Fruit fly (Drosophila melanogaster) whole organism, embryonic: ENCODE results near the gene CG8112.

Experiments
- ATbp ChIP-seq: fragments of 200-800 bp; sonication (Bioruptor generic); optimal IDR thresholded peaks from 2 replicates; lab custom pipeline; 2017; ENCODE audit warnings: missing biosample characterization, mild to moderate bottlenecking, missing genetic modification characterization, missing genetic modification reagents
- Adf1 ChIP-seq: fragments of 200-800 bp; sonication (Bioruptor generic); IDR thresholded peaks from 2 replicates; pipeline ENCODE4 v1.3.6; 2022; ENCODE audit warnings: missing biosample characterization, missing genetic modification characterization
- B-H2 ChIP-seq: fragments of 200-800 bp; sonication (Bioruptor generic); optimal IDR thresholded peaks from 2 replicates; lab custom pipeline; 2018; ENCODE audit warnings: missing biosample characterization, mild to moderate bottlenecking, missing genetic modification characterization
- Bgb ChIP-seq: fragments of 200-800 bp; sonication (Bioruptor generic); IDR thresholded peaks from 2 replicates; pipeline ENCODE4 v1.3.6; 2022; ENCODE audit warnings: missing biosample characterization, missing genetic modification characterization; ENCODE audit not compliant: partially characterized antibody
- CG10147 ChIP-seq: fragments of 200-800 bp; sonication (Bioruptor generic); optimal IDR thresholded peaks from 2 replicates; lab custom pipeline; 2019; ENCODE audit warnings: missing biosample characterization, mild to moderate bottlenecking, missing genetic modification characterization, moderate library complexity
- CG10267 ChIP-seq: fragments of 200-800 bp; sonication (Bioruptor generic); optimal IDR thresholded peaks from 2 replicates; lab custom pipeline; 2018; ENCODE audit warnings: missing biosample characterization, mild to moderate bottlenecking, missing genetic modification characterization, moderate library complexity
- CG10654 ChIP-seq: fragments of 200-800 bp; sonication (Bioruptor generic); optimal IDR thresholded peaks from 2 replicates; lab custom pipeline; 2016; ENCODE audit warnings: missing biosample characterization, missing genetic modification characterization
- CG12155 ChIP-seq: fragments of 200-800 bp; sonication (Bioruptor generic); optimal IDR thresholded peaks from 3 replicates; lab custom pipeline; 2016; ENCODE audit warnings: missing biosample characterization, missing genetic modification characterization
- CG12769 ChIP-seq: fragments of 200-800 bp; sonication (Bioruptor generic); optimal IDR thresholded peaks from 2 replicates; lab custom pipeline; 2019; ENCODE audit warnings: missing biosample characterization, mild to moderate bottlenecking, missing genetic modification characterization, moderate library complexity
- CG16813 ChIP-seq: fragments of 200-800 bp; sonication (Bioruptor generic); IDR thresholded peaks from 3 replicates; pipeline ENCODE4 v1.3.6; 2022; ENCODE audit warnings: missing biosample characterization, missing genetic modification characterization; ENCODE audit not compliant: partially characterized antibody
- CG17612 ChIP-seq: fragments of 200-800 bp; sonication (Bioruptor generic); IDR thresholded peaks from 2 replicates; pipeline ENCODE4 v1.3.6; 2022; ENCODE audit warnings: missing biosample characterization, missing genetic modification characterization
- CG18599 ChIP-seq: fragments of 200-800 bp; sonication (Bioruptor generic); optimal IDR thresholded peaks from 3 replicates; lab custom pipeline; 2017; ENCODE audit warnings: missing biosample characterization, missing genetic modification characterization, mild to moderate bottlenecking, moderate library complexity, missing genetic modification reagents
- CG30020 ChIP-seq: fragments of 200-800 bp; optimal IDR thresholded peaks from 2 replicates; lab custom pipeline; 2019; ENCODE audit warnings: missing biosample characterization, mild to moderate bottlenecking, missing genetic modification characterization, moderate library complexity
- CG34224 ChIP-seq: fragments of 200-800 bp; sonication (Bioruptor generic); IDR thresholded peaks from 3 replicates; pipeline ENCODE4 v1.3.6; 2022; ENCODE audit warnings: missing biosample characterization, missing genetic modification characterization; ENCODE audit not compliant: partially characterized antibody
- CG34422 ChIP-seq: fragments of 200-800 bp; sonication (Bioruptor generic); IDR thresholded peaks from 3 replicates; pipeline ENCODE4 v1.3.6; 2022; ENCODE audit warnings: missing biosample characterization, missing genetic modification characterization
- CG4328 ChIP-seq: fragments of 200-800 bp; sonication (Bioruptor generic); optimal IDR thresholded peaks from 3 replicates; lab custom pipeline; 2017; ENCODE audit warnings: missing biosample characterization, missing genetic modification reagents, missing genetic modification characterization
- CG4424 ChIP-seq: fragments of 200-800 bp; sonication (Bioruptor generic); optimal IDR thresholded peaks from 3 replicates; lab custom pipeline; 2016; ENCODE audit warnings: missing biosample characterization, missing genetic modification characterization
- CG4617 ChIP-seq: fragments of 200-800 bp; sonication (Bioruptor generic); optimal IDR thresholded peaks from 3 replicates; lab custom pipeline; 2016; ENCODE audit warnings: missing biosample characterization, missing genetic modification characterization, borderline replicate concordance
- CG7987 ChIP-seq: fragments of 200-800 bp; sonication (Bioruptor generic); optimal IDR thresholded peaks from 2 replicates; lab custom pipeline; 2018; ENCODE audit warnings: missing biosample characterization, mild to moderate bottlenecking, missing genetic modification characterization, moderate library complexity
- CG8089 ChIP-seq: fragments of 200-800 bp; sonication (Bioruptor generic); optimal IDR thresholded peaks from 3 replicates; lab custom pipeline; 2016; ENCODE audit warnings: missing biosample characterization, missing genetic modification characterization
- CG8924 ChIP-seq: fragments of 200-800 bp; optimal IDR thresholded peaks from 3 replicates; lab custom pipeline; 2019; ENCODE audit warnings: missing biosample characterization, mild to moderate bottlenecking, missing genetic modification characterization, moderate library complexity
- Dip3 ChIP-seq: fragments of 200-800 bp; sonication (Bioruptor generic); optimal IDR thresholded peaks from 3 replicates; lab custom pipeline; 2016; ENCODE audit warnings: missing biosample characterization, missing genetic modification characterization
- Ets97D ChIP-seq: fragments of 200-800 bp; sonication (Bioruptor generic); optimal IDR thresholded peaks from 3 replicates; lab custom pipeline; 2016; ENCODE audit warnings: missing biosample characterization, missing genetic modification characterization
- Fer2 ChIP-seq: fragments of 200-800 bp; sonication (Bioruptor generic); optimal IDR thresholded peaks from 2 replicates; lab custom pipeline; 2018; ENCODE audit warnings: missing biosample characterization, mild to moderate bottlenecking, missing genetic modification characterization, moderate library complexity
- Hmr ChIP-seq: fragments of 200-800 bp; sonication (Bioruptor generic); optimal IDR thresholded peaks from 3 replicates; lab custom pipeline; 2017; ENCODE audit warnings: mild to moderate bottlenecking, missing biosample characterization, missing genetic modification reagents, missing genetic modification characterization
- Hr3 ChIP-seq: fragments of 200-800 bp; sonication (Bioruptor generic); optimal IDR thresholded peaks from 3 replicates; lab custom pipeline; 2016; ENCODE audit warnings: missing biosample characterization, missing genetic modification characterization
- Max ChIP-seq: fragments of 200-800 bp; sonication (Bioruptor generic); optimal IDR thresholded peaks from 2 replicates; lab custom pipeline; 2016; ENCODE audit warnings: missing biosample characterization, mild to moderate bottlenecking, missing genetic modification characterization
- Meics ChIP-seq: fragments of 200-800 bp; sonication (Bioruptor generic); optimal IDR thresholded peaks from 2 replicates; lab custom pipeline; 2017; ENCODE audit warnings: missing biosample characterization, mild to moderate bottlenecking, missing genetic modification characterization
- PHDP ChIP-seq: fragments of 200-800 bp; sonication (Bioruptor generic); optimal IDR thresholded peaks from 3 replicates; lab custom pipeline; 2018; ENCODE audit warnings: missing biosample characterization, mild to moderate bottlenecking, missing genetic modification characterization, moderate library complexity
- Ptx1 ChIP-seq: fragments of 200-800 bp; sonication (Bioruptor generic); IDR thresholded peaks from 2 replicates; pipeline ENCODE4 v1.3.6; 2022; ENCODE audit warnings: missing biosample characterization, missing genetic modification characterization
- Sin3A ChIP-seq: fragments of >200 bp; optimal IDR thresholded peaks from 2 replicates; lab custom pipeline; 2018
- Xrp1 ChIP-seq: fragments of 200-800 bp; sonication (Bioruptor generic); IDR thresholded peaks from 2 replicates; pipeline ENCODE4 v1.3.6; 2022; ENCODE audit warnings: missing biosample characterization, missing genetic modification characterization
- YL-1 ChIP-seq: fragments of 200-800 bp; sonication (Bioruptor generic); optimal IDR thresholded peaks from 3 replicates; lab custom pipeline; 2017; ENCODE audit warnings: missing biosample characterization, mild to moderate bottlenecking, missing genetic modification characterization
- amos ChIP-seq: fragments of 200-800 bp; sonication (Bioruptor generic); IDR thresholded peaks from 2 replicates; pipeline ENCODE4 v1.3.6; 2022; ENCODE audit warnings: missing biosample characterization, missing genetic modification characterization; ENCODE audit not compliant: partially characterized antibody
- ase ChIP-seq: fragments of 200-800 bp; sonication (Bioruptor generic); IDR thresholded peaks from 3 replicates; pipeline ENCODE4 v1.3.6; 2022; ENCODE audit warnings: missing biosample characterization, missing genetic modification characterization
- bbx ChIP-seq: fragments of 200-800 bp; sonication (Bioruptor generic); IDR thresholded peaks from 2 replicates; pipeline ENCODE4 v1.3.6; 2022; ENCODE audit warnings: missing biosample characterization, missing genetic modification characterization; ENCODE audit not compliant: partially characterized antibody
- croc ChIP-seq: fragments of 200-800 bp; sonication (Bioruptor generic); conservative IDR thresholded peaks from 3 replicates; pipeline ENCODE4 v1.3.6; 2022; ENCODE audit warnings: missing biosample characterization, missing genetic modification characterization
- crp ChIP-seq, 2 experiments: fragments of 200-800 bp; sonication (Bioruptor generic); optimal IDR thresholded peaks; 2 replicates in 1 of 2; 3 replicates in 1 of 2; lab custom pipeline; 2017; ENCODE audit warnings: missing biosample characterization in 2 of 2, missing genetic modification characterization in 2 of 2, mild to moderate bottlenecking in 1 of 2, moderate library complexity in 1 of 2
- dmrt11E ChIP-seq: fragments of 200-800 bp; sonication (Bioruptor generic); optimal IDR thresholded peaks from 3 replicates; lab custom pipeline; 2018; ENCODE audit warnings: missing biosample characterization, mild to moderate bottlenecking, missing genetic modification characterization, moderate library complexity
- dmrt99B ChIP-seq: fragments of 200-800 bp; sonication (Bioruptor generic); optimal IDR thresholded peaks from 2 replicates; lab custom pipeline; 2018; ENCODE audit warnings: missing biosample characterization, mild to moderate bottlenecking, missing genetic modification characterization, moderate library complexity
- dysf ChIP-seq: fragments of 200-800 bp; sonication (Bioruptor generic); IDR thresholded peaks from 3 replicates; pipeline ENCODE4 v1.3.6; 2022; ENCODE audit warnings: missing biosample characterization, missing genetic modification characterization
- fd102C ChIP-seq: fragments of 200-800 bp; sonication (Bioruptor generic); optimal IDR thresholded peaks from 2 replicates; lab custom pipeline; 2018; ENCODE audit warnings: missing biosample characterization, mild to moderate bottlenecking, missing genetic modification characterization, moderate library complexity
- gcm ChIP-seq: fragments of 200-800 bp; sonication (Bioruptor generic); optimal IDR thresholded peaks from 2 replicates; lab custom pipeline; 2019; ENCODE audit warnings: missing biosample characterization, mild to moderate bottlenecking, missing genetic modification characterization, moderate library complexity
- nom ChIP-seq: fragments of 200-800 bp; sonication (Bioruptor generic); optimal IDR thresholded peaks from 2 replicates; lab custom pipeline; 2017; ENCODE audit warnings: missing biosample characterization, missing genetic modification characterization, mild to moderate bottlenecking, moderate library complexity, missing genetic modification reagents
- pita ChIP-seq: fragments of 200-800 bp; sonication (Bioruptor generic); optimal IDR thresholded peaks from 2 replicates; lab custom pipeline; 2017; ENCODE audit warnings: missing biosample characterization, mild to moderate bottlenecking, missing genetic modification characterization
- pnt ChIP-seq: fragments of 200-800 bp; sonication (Bioruptor generic); optimal IDR thresholded peaks from 3 replicates; lab custom pipeline; 2016; ENCODE audit warnings: missing biosample characterization, missing genetic modification characterization
- stwl ChIP-seq: fragments of 200-800 bp; sonication (Bioruptor generic); optimal IDR thresholded peaks from 3 replicates; lab custom pipeline; 2018; ENCODE audit warnings: missing biosample characterization, mild to moderate bottlenecking, missing genetic modification characterization, moderate library complexity
- unpg ChIP-seq: fragments of 200-800 bp; sonication (Bioruptor generic); optimal IDR thresholded peaks from 3 replicates; lab custom pipeline; 2018; ENCODE audit warnings: missing biosample characterization, mild to moderate bottlenecking, missing genetic modification characterization, moderate library complexity
- usp ChIP-seq: fragments of >200 bp; optimal IDR thresholded peaks from 2 replicates; lab custom pipeline; 2017; ENCODE audit warnings: missing biosample characterization, missing genetic modification characterization

Gene CG8112

dm6 chr3R:8673803-8674234 lies 38.9 kb upstream of the CG8112 start, which contains the start of gene mRpL19 (continued):
- TF ChIP-seq CG8089 (GFP tag; lab: Kevin White, UChicago) (no peak), CG10267 (peak; percentile 68), amos (GFP tag; lab: Robert Waterston, UW) (peak; percentile 65; the same call in 1 of the 2 replicates), croc (GFP tag; lab: Robert Waterston, UW) (no peak), Xrp1 (GFP tag; lab: Robert Waterston, UW) (peak; percentile 36; the same call in 1 of the 2 replicates), CG10147 (peak; percentile 46), stwl (tag; lab: Kevin White, UChicago) (peak; percentile 78), dmrt11E (tag; lab: Kevin White, UChicago) (peak; percentile 34), fd102C (GFP tag; lab: Kevin White, UChicago) (no peak), CG30020 (tag; lab: Kevin White, UChicago) (peak; percentile 60), CG4424 (GFP tag; lab: Kevin White, UChicago) (peak; percentile 41), Dip3 (GFP tag; lab: Kevin White, UChicago) (no peak), CG16813 (GFP tag; lab: Robert Waterston, UW) (peak; percentile 55), Meics (GFP tag; lab: Kevin White, UChicago) (peak; percentile 39), Max (GFP tag; lab: Kevin White, UChicago) (peak; percentile 1), CG34224 (GFP tag; lab: Robert Waterston, UW) (peak; percentile 53; the same call in 2 of the 3 replicates), Hr3 (GFP tag; lab: Kevin White, UChicago) (peak; percentile 18), ase (GFP tag; lab: Robert Waterston, UW) (no peak), dmrt99B (tag; lab: Kevin White, UChicago) (peak; percentile 33), CG34422 (GFP tag; lab: Robert Waterston, UW) (peak; percentile 55; the same call in 1 of the 3 replicates), nom (GFP tag; lab: Kevin White, UChicago) (peak; percentile 23), unpg (GFP tag; lab: Kevin White, UChicago) (peak; percentile 63), CG8924 (tag; lab: Kevin White, UChicago) (peak; percentile 71), usp (GFP tag; lab: Kevin White, UChicago) (no peak), CG12155 (peak; percentile 28), pita (no peak), CG18599 (GFP tag; lab: Kevin White, UChicago) (peak; percentile 71), Adf1 (GFP tag; lab: Robert Waterston, UW) (peak; percentile 37; the same call in 1 of the 2 replicates), bbx (GFP tag; lab: Robert Waterston, UW) (peak; percentile 81), ATbp (no peak), Ets97D (GFP tag; lab: Kevin White, UChicago) (peak; percentile 9), CG7987 (GFP tag; lab: Kevin White, UChicago) (no peak), Bgb (peak; percentile 72), CG10654 (GFP tag; lab: Kevin White, UChicago) (peak; percentile 10), dysf (GFP tag; lab: Robert Waterston, UW) (no peak), CG4617 (GFP tag; lab: Kevin White, UChicago) (peak; percentile 22), Sin3A (lab: Kevin White, UChicago) (no peak), gcm (GFP tag; lab: Kevin White, UChicago) (peak; percentile 50), CG12769 (no peak), Ptx1 (GFP tag; lab: Robert Waterston, UW) (no peak), CG4328 (peak; percentile 37), CG17612 (GFP tag; lab: Robert Waterston, UW) (no peak), YL-1 (peak; percentile 74), crp (GFP tag; optimal IDR thresholded peaks at IDR 0.05; lab: Kevin White, UChicago) (peak; percentile 44 to 88), PHDP (peak; percentile 68), Fer2 (tag; lab: Kevin White, UChicago) (peak; percentile 22), B-H2 (GFP tag; lab: Kevin White, UChicago) (peak; percentile 56), Hmr (peak; percentile 10), pnt (no peak)
